Worm (Caenorhabditis elegans) whole organism, late embryonic: Measurements from ENCODE around the gene ogr-2.

Source experiments
- pax-1 ChIP-seq: fragments of 150-350 bp; optimal IDR thresholded peaks from 2 replicates; lab custom pipeline; 2014; ENCODE audit warnings: missing biosample characterization, missing genetic modification characterization
- unc-42 ChIP-seq: sonication (generic microtip); optimal IDR thresholded peaks from 2 replicates; lab custom pipeline; 2016; ENCODE audit warnings: missing genotype, missing genetic modification characterization, missing compliant biosample characterization

The ogr-2 gene

ce11 chrII:10084482-10084881, 43.5 kb downstream of the ogr-2 start:
- TF ChIP-seq unc-42 (peak; percentile 79), pax-1 (tag; lab: Kevin White, UChicago) (no peak)
- TF ChIP-seq, all 69 proteins: peak for 1
